Worm (Caenorhabditis elegans) whole organism, mixed stage, embryonic: ENCODE measurements around the gene odd-2.

Experiments used
- ham-2 ChIP-seq: fragments of 200-800 bp; sonication (Bioruptor generic); optimal IDR thresholded peaks from 2 replicates; lab custom pipeline; 2018; ENCODE audit warnings: mild to moderate bottlenecking, missing genetic modification characterization, missing compliant biosample characterization
- nhr-12 ChIP-seq: fragments of 150-350 bp; optimal IDR thresholded peaks from 2 replicates; lab custom pipeline; 2014; ENCODE audit warnings: missing biosample characterization, missing genetic modification characterization
- pha-4 ChIP-seq: fragments of 150-350 bp; optimal IDR thresholded peaks from 2 replicates; lab custom pipeline; 2018; ENCODE audit warnings: missing biosample characterization, missing genetic modification reagents, missing genetic modification characterization
- snpc-4 ChIP-seq: fragments of 150-350 bp; optimal IDR thresholded peaks from 2 replicates; lab custom pipeline; 2014; ENCODE audit warnings: missing biosample characterization, missing genetic modification characterization

DNA sequence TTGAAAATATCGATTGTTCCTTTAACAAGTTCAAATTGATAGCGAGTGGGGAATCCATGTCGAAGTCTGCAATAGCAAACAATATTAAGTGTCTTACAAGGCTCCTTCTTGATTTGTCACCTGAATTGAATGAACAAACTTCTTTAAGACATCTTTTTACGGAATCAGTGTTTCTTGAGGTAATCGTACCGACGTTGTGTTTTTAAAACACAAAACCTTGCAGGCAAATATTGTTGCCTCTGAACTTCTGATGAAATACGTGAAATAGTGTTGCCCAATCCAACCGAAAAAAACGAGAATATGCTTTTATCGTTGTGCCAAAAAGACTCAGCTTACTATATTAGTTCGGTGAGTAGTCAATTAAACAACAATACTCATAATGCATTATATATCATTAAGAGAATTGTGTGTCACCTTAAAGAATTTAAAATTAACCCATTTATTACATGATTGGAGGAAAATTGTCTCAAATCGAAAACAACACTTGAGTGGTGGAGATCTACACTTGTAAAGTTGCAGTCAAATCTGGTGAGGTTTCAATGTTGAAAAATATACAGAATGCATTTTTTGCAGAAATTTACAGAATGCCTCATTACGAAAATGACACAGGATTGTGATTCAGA lies 17.7 kb upstream of the odd-2 start, which contains the start of the genes T25B2.4 and T13C5.3:
- no peak for TF ChIP-seq snpc-4 (tag; lab: Kevin White, UChicago)
- TF ChIP-seq pha-4 = no peak
- TF ChIP-seq nhr-12 (tag; lab: Kevin White, UChicago) = no peak
- TF ChIP-seq ham-2 (GFP tag; lab: Kevin White, UChicago) = no peak
